Worm (Caenorhabditis elegans) whole organism, young adult: ENCODE data around the gene sra-8.

Source experiments
- B0019.2 ChIP-seq: fragments of 200-800 bp; sonication (Bioruptor generic); conservative IDR thresholded peaks from 2 replicates; pipeline ENCODE4 v1.3.6; 2022; ENCODE audit warnings: missing genetic modification reagents, missing genetic modification characterization, missing compliant biosample characterization
- F57A8.1 ChIP-seq: fragments of 200-800 bp; sonication (Bioruptor generic); optimal IDR thresholded peaks from 2 replicates; lab custom pipeline; 2018; ENCODE audit warnings: mild to moderate bottlenecking, missing genetic modification characterization, moderate library complexity, missing compliant biosample characterization
- F57C9.4 ChIP-seq: sonication (generic microtip); optimal IDR thresholded peaks from 2 replicates; lab custom pipeline; 2017; ENCODE audit warnings: mild to moderate bottlenecking, missing genetic modification characterization, missing compliant biosample characterization
- K12H6.12 ChIP-seq: fragments of 200-800 bp; sonication (Bioruptor generic); optimal IDR thresholded peaks from 2 replicates; lab custom pipeline; 2018; ENCODE audit warnings: mild to moderate bottlenecking, missing genetic modification characterization, missing compliant biosample characterization
- Y95B8A.8 ChIP-seq: fragments of 200-800 bp; sonication (Bioruptor generic); IDR thresholded peaks from 2 replicates; pipeline ENCODE4 v1.3.6; 2022; ENCODE audit warnings: missing genetic modification reagents, missing genetic modification characterization, missing compliant biosample characterization
- akir-1 ChIP-seq: fragments of 200-800 bp; sonication (Bioruptor generic); optimal IDR thresholded peaks from 2 replicates; lab custom pipeline; 2018; ENCODE audit warnings: mild to moderate bottlenecking, missing genetic modification characterization, moderate library complexity, missing compliant biosample characterization
- athp-1 ChIP-seq: sonication (generic microtip); optimal IDR thresholded peaks from 2 replicates; lab custom pipeline; 2017; ENCODE audit warnings: mild to moderate bottlenecking, missing genetic modification characterization, missing compliant biosample characterization
- bed-2 ChIP-seq: fragments of 200-800 bp; sonication (Bioruptor generic); IDR thresholded peaks from 2 replicates; pipeline ENCODE4 v1.3.6; 2022; ENCODE audit warnings: missing genetic modification reagents, missing genetic modification characterization, missing compliant biosample characterization
- cebp-1 ChIP-seq, 2 experiments: fragments of 200-800 bp in 1 of 2; sonication (Bioruptor generic) in 1 of 2; sonication (generic microtip) in 1 of 2; IDR thresholded peaks in 1 of 2; optimal IDR thresholded peaks in 1 of 2; 2 replicates each; pipeline versions ENCODE4 v1.3.6 to Lab custom; 2017 to 2022; ENCODE audit warnings: missing compliant biosample characterization in 2 of 2, missing genetic modification characterization in 2 of 2, mild to moderate bottlenecking in 1 of 2, missing genetic modification reagents in 1 of 2, moderate library complexity in 1 of 2
- ceh-27 ChIP-seq: fragments of 200-800 bp; sonication (Bioruptor generic); optimal IDR thresholded peaks from 2 replicates; lab custom pipeline; 2018; ENCODE audit warnings: mild to moderate bottlenecking, missing genetic modification characterization, moderate library complexity, missing compliant biosample characterization
- ceh-79 ChIP-seq: sonication (generic microtip); optimal IDR thresholded peaks from 2 replicates; lab custom pipeline; 2017; ENCODE audit warnings: mild to moderate bottlenecking, missing genetic modification characterization, missing compliant biosample characterization
- ceh-91 ChIP-seq: fragments of 200-800 bp; sonication (Bioruptor generic); IDR thresholded peaks from 2 replicates; pipeline ENCODE4 v1.3.6; 2022; ENCODE audit warnings: missing genetic modification reagents, missing genetic modification characterization, missing compliant biosample characterization
- dpff-1 ChIP-seq: sonication (generic microtip); optimal IDR thresholded peaks from 2 replicates; lab custom pipeline; 2017; ENCODE audit warnings: mild to moderate bottlenecking, missing genetic modification characterization, missing compliant biosample characterization
- efl-1 ChIP-seq: fragments of 150-350 bp; optimal IDR thresholded peaks from 2 replicates; lab custom pipeline; 2014; ENCODE audit warnings: missing biosample characterization, missing genetic modification reagents, missing genetic modification characterization
- hsf-1 ChIP-seq: fragments of 200-800 bp; sonication (Bioruptor generic); IDR thresholded peaks from 2 replicates; pipeline ENCODE4 v1.3.6; 2022; ENCODE audit warnings: missing genetic modification reagents, missing genetic modification characterization, missing compliant biosample characterization
- lin-26 ChIP-seq: fragments of 200-800 bp; sonication (Bioruptor generic); IDR thresholded peaks from 2 replicates; pipeline ENCODE4 v1.3.6; 2022; ENCODE audit warnings: missing genetic modification reagents, missing genetic modification characterization, missing compliant biosample characterization
- madf-10 ChIP-seq: sonication (generic microtip); optimal IDR thresholded peaks from 2 replicates; lab custom pipeline; 2016; ENCODE audit warnings: mild to moderate bottlenecking, missing genetic modification characterization, missing compliant biosample characterization
- madf-8 ChIP-seq: fragments of 200-800 bp; sonication (Bioruptor generic); conservative IDR thresholded peaks from 2 replicates; pipeline ENCODE4 v1.3.6; 2022; ENCODE audit warnings: missing genetic modification reagents, missing genetic modification characterization, missing compliant biosample characterization
- nfya-2 ChIP-seq: fragments of 200-800 bp; sonication (Bioruptor generic); IDR thresholded peaks from 2 replicates; pipeline ENCODE4 v1.3.6; 2022; ENCODE audit warnings: missing genetic modification reagents, missing genetic modification characterization, missing compliant biosample characterization
- nfyb-1 ChIP-seq: fragments of 200-800 bp; sonication (Bioruptor generic); IDR thresholded peaks from 2 replicates; pipeline ENCODE4 v1.3.6; 2022; ENCODE audit warnings: missing genetic modification reagents, missing genetic modification characterization, missing compliant biosample characterization
- nhr-80 ChIP-seq: sonication (generic microtip); optimal IDR thresholded peaks from 2 replicates; lab custom pipeline; 2016; ENCODE audit warnings: missing genetic modification characterization, missing compliant biosample characterization
- nhr-90 ChIP-seq: sonication (generic microtip); optimal IDR thresholded peaks from 2 replicates; lab custom pipeline; 2016; ENCODE audit warnings: missing genotype, mild to moderate bottlenecking, missing genetic modification characterization, missing compliant biosample characterization
- pha-4 ChIP-seq: fragments of 150-350 bp; sonication (generic microtip); optimal IDR thresholded peaks from 2 replicates; lab custom pipeline; 2014; ENCODE audit warnings: missing biosample characterization, missing genetic modification reagents, missing genetic modification characterization
- snpc-4 ChIP-seq, 5 experiments: fragments of 150-350 bp in 1 of 5; sonication (generic microtip) in 4 of 5; optimal IDR thresholded peaks; 2 replicates each; lab custom pipeline; 2014 to 2018; ENCODE audit warnings: missing genetic modification characterization in 5 of 5, missing biosample characterization in 3 of 5, antibody characterized with exemption in 2 of 5, mild to moderate bottlenecking in 2 of 5, missing compliant biosample characterization in 2 of 5, missing genotype in 2 of 5, moderate library complexity in 2 of 5, missing genetic modification reagents in 1 of 5
- tlf-1 ChIP-seq: fragments of 200-800 bp; sonication (Bioruptor generic); optimal IDR thresholded peaks from 2 replicates; lab custom pipeline; 2018; ENCODE audit warnings: mild to moderate bottlenecking, missing genetic modification characterization, missing compliant biosample characterization
- zfh-2 ChIP-seq: fragments of 200-800 bp; sonication (Bioruptor generic); conservative IDR thresholded peaks from 2 replicates; pipeline ENCODE4 v1.3.6; 2022; ENCODE audit warnings: missing genetic modification reagents, missing genetic modification characterization, missing compliant biosample characterization
- ztf-18 ChIP-seq: sonication (generic microtip); optimal IDR thresholded peaks from 2 replicates; lab custom pipeline; 2016; ENCODE audit warnings: missing genotype, mild to moderate bottlenecking, missing genetic modification characterization, missing compliant biosample characterization

Gene sra-8

ce11 chrII:9576707-9577106 is 39.2 kb downstream of the sra-8 start:
- TF ChIP-seq nhr-90 (tag; lab: Kevin White, UChicago) (no peak), ceh-27 (GFP tag; lab: Kevin White, UChicago) (no peak), bed-2 (GFP tag; lab: Robert Waterston, UW) (no peak), dpff-1 (tag; lab: Kevin White, UChicago) (no peak), madf-8 (no peak), K12H6.12 (tag; lab: Kevin White, UChicago) (no peak)

ce11 chrII:9577630-9578029 is 40.1 kb downstream of the sra-8 start:
- no peak for TF ChIP-seq B0019.2
- TF ChIP-seq ceh-79 (tag; lab: Kevin White, UChicago): no peak
- TF ChIP-seq efl-1 (GFP tag; lab: Kevin White, UChicago): no peak
- 0 out of 2 replicates have a peak, but pooled peaks have one; percentile 33 for TF ChIP-seq nfyb-1 (GFP tag; lab: Robert Waterston, UW)
- TF ChIP-seq madf-10 (tag; lab: Kevin White, UChicago): no peak
- no peak for TF ChIP-seq hsf-1
- no peak for TF ChIP-seq nfya-2
- TF ChIP-seq, all 124 proteins: peak for 1

- no peak for TF ChIP-seq akir-1
- TF ChIP-seq ztf-18 (tag; lab: Kevin White, UChicago): no peak
- no peak for TF ChIP-seq F57A8.1 (GFP tag; lab: Kevin White, UChicago)
- TF ChIP-seq zfh-2: no peak
- no peak for TF ChIP-seq ceh-27 (GFP tag; lab: Kevin White, UChicago)
- TF ChIP-seq cebp-1 (GFP tag; IDR thresholded peaks at IDR 0.05; lab: Robert Waterston, UW): no peak
- no peak for TF ChIP-seq cebp-1 (tag; optimal IDR thresholded peaks at IDR 0.05; lab: Kevin White, UChicago)
- no peak for TF ChIP-seq Y95B8A.8 (GFP tag; lab: Robert Waterston, UW)
- no peak for TF ChIP-seq pha-4 (tag; lab: Kevin White, UChicago)
- no peak for TF ChIP-seq tlf-1
- no peak for TF ChIP-seq athp-1 (tag; lab: Kevin White, UChicago)
- TF ChIP-seq snpc-4 (GFP tag; optimal IDR thresholded peaks at IDR 0.05; lab: Kevin White, UChicago): no peak
- no peak for TF ChIP-seq snpc-4 (tag; optimal IDR thresholded peaks at IDR 0.05; lab: Kevin White, UChicago)
- no peak for TF ChIP-seq F57C9.4 (tag; lab: Kevin White, UChicago)
- TF ChIP-seq ceh-91 (GFP tag; lab: Robert Waterston, UW): no peak
- no peak for TF ChIP-seq lin-26 (GFP tag; lab: Robert Waterston, UW)
Measured at ce11 chrII:9583461-9583860, 45.9 kb downstream of the sra-8 start, which contains the start of gene wee-1.1. Gene wee-1.1, minus strand, starts transcription at chrII:9583561.

ce11 chrII:9586734-9587209 is 49.2 kb downstream of the sra-8 start, which contains the start of gene ugt-58:
Gene ugt-58, minus strand, starts transcription at chrII:9586784.
- TF ChIP-seq nhr-80 (tag; lab: Kevin White, UChicago): peak; percentile 5
- no peak for TF ChIP-seq ceh-27 (GFP tag; lab: Kevin White, UChicago)
